Fruit fly (Drosophila melanogaster) whole organism, embryonic: ENCODE results near the gene CG42272.

Experiments used
- B-H2 ChIP-seq: fragments of 200-800 bp; sonication (Bioruptor generic); optimal IDR thresholded peaks from 2 replicates; lab custom pipeline; 2018; ENCODE audit warnings: missing biosample characterization, mild to moderate bottlenecking, missing genetic modification characterization
- CG10147 ChIP-seq: fragments of 200-800 bp; sonication (Bioruptor generic); optimal IDR thresholded peaks from 2 replicates; lab custom pipeline; 2019; ENCODE audit warnings: missing biosample characterization, mild to moderate bottlenecking, missing genetic modification characterization, moderate library complexity
- CG10959 ChIP-seq: fragments of 200-800 bp; sonication (Bioruptor generic); IDR thresholded peaks from 2 replicates; pipeline ENCODE4 v1.3.6; 2022; ENCODE audit warnings: missing biosample characterization, missing genetic modification characterization
- CG12155 ChIP-seq: fragments of 200-800 bp; sonication (Bioruptor generic); optimal IDR thresholded peaks from 3 replicates; lab custom pipeline; 2016; ENCODE audit warnings: missing biosample characterization, missing genetic modification characterization
- CG13123 ChIP-seq: fragments of 200-800 bp; sonication (Bioruptor generic); optimal IDR thresholded peaks from 2 replicates; lab custom pipeline; 2016; ENCODE audit warnings: missing biosample characterization, missing genetic modification characterization
- CG13424 ChIP-seq: fragments of 200-800 bp; sonication (Bioruptor generic); optimal IDR thresholded peaks from 2 replicates; lab custom pipeline; 2019; ENCODE audit warnings: missing biosample characterization, mild to moderate bottlenecking, missing genetic modification characterization, moderate library complexity
- CG14710 ChIP-seq: fragments of 200-800 bp; sonication (Bioruptor generic); optimal IDR thresholded peaks from 3 replicates; lab custom pipeline; 2019; ENCODE audit warnings: missing biosample characterization, mild to moderate bottlenecking, missing genetic modification characterization, moderate library complexity
- CG32532 ChIP-seq: fragments of 200-800 bp; sonication (Bioruptor generic); IDR thresholded peaks from 2 replicates; pipeline ENCODE4 v1.3.6; 2022; ENCODE audit warnings: missing biosample characterization, missing genetic modification characterization
- CG3847 ChIP-seq: fragments of 200-800 bp; sonication (Bioruptor generic); IDR thresholded peaks from 2 replicates; pipeline ENCODE4 v1.3.6; 2022; ENCODE audit warnings: missing biosample characterization, missing genetic modification characterization
- CG4282 ChIP-seq: fragments of 200-800 bp; sonication (Bioruptor generic); optimal IDR thresholded peaks from 2 replicates; lab custom pipeline; 2016; ENCODE audit warnings: missing biosample characterization, missing genetic modification characterization
- CG6765 ChIP-seq: fragments of 200-800 bp; sonication (Bioruptor generic); optimal IDR thresholded peaks from 3 replicates; lab custom pipeline; 2017; ENCODE audit warnings: missing biosample characterization, mild to moderate bottlenecking, missing genetic modification characterization
- CG7357 ChIP-seq: fragments of 200-800 bp; sonication (Bioruptor generic); IDR thresholded peaks from 3 replicates; pipeline ENCODE4 v1.3.6; 2022; ENCODE audit warnings: missing biosample characterization, missing genetic modification characterization
- CG7556 ChIP-seq: fragments of 200-800 bp; sonication (Bioruptor generic); optimal IDR thresholded peaks from 2 replicates; lab custom pipeline; 2017; ENCODE audit warnings: missing biosample characterization, mild to moderate bottlenecking, missing genetic modification characterization
- CG7745 ChIP-seq: fragments of 200-800 bp; sonication (Bioruptor generic); optimal IDR thresholded peaks from 2 replicates; lab custom pipeline; 2018; ENCODE audit warnings: missing biosample characterization, mild to moderate bottlenecking, missing genetic modification characterization, moderate library complexity
- CG8089 ChIP-seq: fragments of 200-800 bp; sonication (Bioruptor generic); optimal IDR thresholded peaks from 3 replicates; lab custom pipeline; 2016; ENCODE audit warnings: missing biosample characterization, missing genetic modification characterization
- Deaf1 ChIP-seq: fragments of 200-800 bp; optimal IDR thresholded peaks from 3 replicates; lab custom pipeline; 2019; ENCODE audit warnings: missing biosample characterization, mild to moderate bottlenecking, missing genetic modification characterization, moderate library complexity
- Dip2 ChIP-seq: fragments of 200-800 bp; sonication (Bioruptor generic); IDR thresholded peaks from 2 replicates; pipeline ENCODE4 v1.3.6; 2022; ENCODE audit warnings: missing biosample characterization, missing genetic modification characterization
- Ets97D ChIP-seq: fragments of 200-800 bp; sonication (Bioruptor generic); optimal IDR thresholded peaks from 3 replicates; lab custom pipeline; 2016; ENCODE audit warnings: missing biosample characterization, missing genetic modification characterization
- Mes4 ChIP-seq: fragments of 200-800 bp; sonication (Bioruptor generic); optimal IDR thresholded peaks from 2 replicates; lab custom pipeline; 2016; ENCODE audit warnings: missing biosample characterization, missing genetic modification characterization
- Sin3A ChIP-seq: fragments of >200 bp; optimal IDR thresholded peaks from 2 replicates; lab custom pipeline; 2018
- Sox102F ChIP-seq: fragments of 200-800 bp; sonication (Bioruptor generic); optimal IDR thresholded peaks from 2 replicates; lab custom pipeline; 2018; ENCODE audit warnings: missing biosample characterization, mild to moderate bottlenecking, missing genetic modification characterization, moderate library complexity
- Spps ChIP-seq: fragments of 200-800 bp; sonication (Bioruptor generic); optimal IDR thresholded peaks from 2 replicates; lab custom pipeline; 2018; ENCODE audit warnings: missing biosample characterization, mild to moderate bottlenecking, missing genetic modification characterization
- ash1 ChIP-seq: fragments of 200-800 bp; sonication (Bioruptor generic); optimal IDR thresholded peaks from 2 replicates; lab custom pipeline; 2018; ENCODE audit warnings: missing biosample characterization, mild to moderate bottlenecking, missing genetic modification characterization
- az2 ChIP-seq: fragments of 200-800 bp; sonication (Bioruptor generic); optimal IDR thresholded peaks from 3 replicates; lab custom pipeline; 2016; ENCODE audit warnings: missing biosample characterization, missing genetic modification characterization
- bab2 ChIP-seq: fragments of 200-800 bp; sonication (Bioruptor generic); optimal IDR thresholded peaks from 2 replicates; lab custom pipeline; 2016; ENCODE audit warnings: missing biosample characterization, missing genetic modification characterization
- corto ChIP-seq: fragments of 200-800 bp; sonication (Bioruptor generic); optimal IDR thresholded peaks from 2 replicates; lab custom pipeline; 2016; ENCODE audit warnings: missing biosample characterization, mild to moderate bottlenecking, missing genetic modification characterization, moderate library complexity
- ewg ChIP-seq: fragments of 200-800 bp; sonication (Bioruptor generic); optimal IDR thresholded peaks from 3 replicates; lab custom pipeline; 2017; ENCODE audit warnings: mild to moderate bottlenecking, missing biosample characterization, missing genetic modification reagents, missing genetic modification characterization
- her ChIP-seq: fragments of 200-800 bp; sonication (Bioruptor generic); optimal IDR thresholded peaks from 2 replicates; lab custom pipeline; 2016; ENCODE audit warnings: missing biosample characterization, missing genetic modification characterization
- inv ChIP-seq: fragments of 200-800 bp; sonication (Bioruptor generic); IDR thresholded peaks from 2 replicates; pipeline ENCODE4 v1.3.6; 2022; ENCODE audit warnings: missing biosample characterization, missing genetic modification characterization; ENCODE audit not compliant: partially characterized antibody
- jumu ChIP-seq: fragments of 200-800 bp; sonication (Bioruptor generic); optimal IDR thresholded peaks from 3 replicates; lab custom pipeline; 2016; ENCODE audit warnings: missing biosample characterization, missing genetic modification characterization
- kay ChIP-seq: fragments of 200-800 bp; sonication (Bioruptor generic); optimal IDR thresholded peaks from 2 replicates; lab custom pipeline; 2016; ENCODE audit warnings: missing biosample characterization, missing genetic modification characterization
- lab ChIP-seq: fragments of 200-800 bp; sonication (Bioruptor generic); optimal IDR thresholded peaks from 3 replicates; lab custom pipeline; 2017; ENCODE audit warnings: missing biosample characterization, missing genetic modification characterization, mild to moderate bottlenecking, moderate library complexity, missing genetic modification reagents
- onecut ChIP-seq: fragments of 200-800 bp; sonication (Bioruptor generic); IDR thresholded peaks from 2 replicates; pipeline ENCODE4 v1.3.6; 2022; ENCODE audit warnings: missing biosample characterization, missing genetic modification characterization
- otp ChIP-seq: fragments of 200-800 bp; sonication (Bioruptor generic); IDR thresholded peaks from 3 replicates; pipeline ENCODE4, ENCODE4 v1.3.6; 2022; ENCODE audit warnings: missing biosample characterization, missing genetic modification characterization
- psq ChIP-seq: fragments of 200-800 bp; sonication (Bioruptor generic); optimal IDR thresholded peaks from 2 replicates; lab custom pipeline; 2017; ENCODE audit warnings: missing biosample characterization, missing genetic modification characterization
- row ChIP-seq: fragments of 200-800 bp; sonication (Bioruptor generic); IDR thresholded peaks from 3 replicates; pipeline ENCODE4 v1.3.6; 2022; ENCODE audit warnings: missing biosample characterization, missing genetic modification characterization
- sc ChIP-seq, 3 experiments: fragments of >200 bp in 2 of 3; fragments of 200-800 bp in 1 of 3; sonication (Bioruptor generic) in 1 of 3; optimal IDR thresholded peaks; 2 replicates in 2 of 3; 3 replicates in 1 of 3; lab custom pipeline; 2017; ENCODE audit warnings: mild to moderate bottlenecking in 1 of 3, missing biosample characterization in 1 of 3, missing genetic modification characterization in 1 of 3, missing genetic modification reagents in 1 of 3
- schlank ChIP-seq: fragments of 200-800 bp; sonication (Bioruptor generic); optimal IDR thresholded peaks from 2 replicates; lab custom pipeline; 2018; ENCODE audit warnings: missing biosample characterization, mild to moderate bottlenecking, missing genetic modification characterization
- sug ChIP-seq: fragments of 200-800 bp; optimal IDR thresholded peaks from 2 replicates; lab custom pipeline; 2019; ENCODE audit warnings: missing biosample characterization, mild to moderate bottlenecking, missing genetic modification characterization, moderate library complexity
- yki ChIP-seq: fragments of >200 bp; optimal IDR thresholded peaks from 3 replicates; lab custom pipeline; 2018
- zen ChIP-seq: fragments of 200-800 bp; sonication (Bioruptor generic); optimal IDR thresholded peaks from 3 replicates; lab custom pipeline; 2018; ENCODE audit warnings: missing biosample characterization, mild to moderate bottlenecking, missing genetic modification characterization, moderate library complexity
- zfh1 ChIP-seq: fragments of 200-800 bp; sonication (Bioruptor generic); IDR thresholded peaks from 3 replicates; pipeline ENCODE4 v1.3.6; 2022; ENCODE audit warnings: missing biosample characterization, missing genetic modification characterization

Gene CG42272

dm6 chr3L:5770817-5771425 is 31.9 kb upstream of the CG42272 start (continued):
- TF ChIP-seq kay (peak; percentile 68), CG7745 (tag; lab: Kevin White, UChicago) (no peak), sug (tag; lab: Kevin White, UChicago) (peak; percentile 87), lab (GFP tag; lab: Kevin White, UChicago) (no peak), psq (GFP tag; lab: Kevin White, UChicago) (no peak), CG32532 (GFP tag; lab: Robert Waterston, UW) (peak; percentile 75), CG7357 (GFP tag; lab: Robert Waterston, UW) (peak; percentile 33; the same call in 1 of the 3 replicates), az2 (GFP tag; lab: Kevin White, UChicago) (peak; percentile 84), CG4282 (GFP tag; lab: Kevin White, UChicago) (peak; percentile 49), CG3847 (peak; percentile 70), Deaf1 (tag; lab: Kevin White, UChicago) (peak; percentile 59), Dip2 (no peak), Mes4 (GFP tag; lab: Kevin White, UChicago) (peak; percentile 75), zen (peak; percentile 68), CG12155 (GFP tag; lab: Kevin White, UChicago) (peak; percentile 85), bab2 (GFP tag; lab: Kevin White, UChicago) (peak; percentile 84), CG10959 (GFP tag; lab: Robert Waterston, UW) (no peak), jumu (GFP tag; lab: Kevin White, UChicago) (peak; percentile 83), inv (GFP tag; lab: Robert Waterston, UW) (no peak), zfh1 (GFP tag; lab: Robert Waterston, UW) (peak; percentile 74), onecut (no peak; the same call in 1 of the 2 replicates), yki (lab: Kevin White, UChicago) (no peak), her (GFP tag; lab: Kevin White, UChicago) (peak; percentile 86), CG13424 (tag; lab: Kevin White, UChicago) (peak; percentile 92), ash1 (peak; percentile 70), CG13123 (GFP tag; lab: Kevin White, UChicago) (peak; percentile 67), Sin3A (no peak), B-H2 (GFP tag; lab: Kevin White, UChicago) (peak; percentile 87), sc (optimal IDR thresholded peaks at IDR 0.05; lab: Kevin White, UChicago) (no peak), sc (GFP tag; optimal IDR thresholded peaks at IDR 0.05; lab: Kevin White, UChicago) (peak; percentile 80), schlank (peak; percentile 81), row (GFP tag; lab: Robert Waterston, UW) (peak; percentile 96), corto (GFP tag; lab: Kevin White, UChicago) (peak; percentile 65), CG10147 (peak; percentile 86), Ets97D (peak; percentile 74), CG8089 (GFP tag; lab: Kevin White, UChicago) (peak; percentile 82), otp (peak; percentile 6; the same call in 1 of the 3 replicates), CG14710 (tag; lab: Kevin White, UChicago) (peak; percentile 84), Spps (peak; percentile 48), CG7556 (peak; percentile 90), CG6765 (GFP tag; lab: Kevin White, UChicago) (peak; percentile 84)
- TF ChIP-seq, all 482 proteins: peak for 372

DNA sequence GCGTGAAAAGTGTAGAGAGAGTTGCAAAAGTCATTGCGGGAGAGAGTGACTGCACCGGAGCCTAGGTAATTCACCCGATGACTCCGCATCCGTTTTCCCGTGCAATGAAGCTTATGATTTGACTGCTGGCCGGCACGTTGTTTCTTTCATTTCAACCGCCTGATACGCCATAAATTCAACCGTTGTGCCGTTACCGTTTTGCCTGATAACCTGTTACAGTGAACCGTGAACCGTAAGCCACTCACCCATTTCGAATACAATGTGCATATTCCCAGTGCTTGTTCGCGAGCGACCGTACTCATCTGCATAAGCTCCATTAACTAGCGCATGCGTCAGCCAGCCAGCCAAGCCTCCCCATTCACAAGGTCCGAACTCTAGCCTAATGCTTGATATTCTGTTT is 28.1 kb upstream of the CG42272 start:
- TF ChIP-seq Sox102F (GFP tag; lab: Kevin White, UChicago) = no peak
- peak; percentile 16 for TF ChIP-seq ewg (GFP tag; lab: Kevin White, UChicago)
